Fruit fly (Drosophila melanogaster): ENCODE data around the gene CG11696.

Gene CG11696

DNA sequence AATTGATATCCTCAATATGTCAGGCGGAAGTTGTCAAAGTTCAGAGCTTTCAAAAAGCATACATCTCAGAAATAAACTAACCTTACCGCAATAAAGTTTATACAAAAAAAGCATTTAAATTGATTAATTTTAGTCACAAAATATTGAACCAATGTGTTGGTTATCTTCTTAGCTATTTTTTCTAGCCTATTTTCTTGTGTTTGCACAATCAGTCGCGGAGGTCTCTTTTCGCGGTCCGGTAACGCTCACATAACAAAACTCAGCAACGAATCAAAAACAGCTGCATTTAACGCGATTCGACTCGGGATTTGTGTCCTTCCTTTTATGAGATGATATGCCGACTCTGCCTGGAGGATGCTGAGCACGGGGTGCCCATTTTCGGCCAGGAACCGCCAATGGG, at the start of gene CG11696:
TSS of gene CG11696 (plus strand) at position 203 of the 400 bp plus-strand sequence.
- TF ChIP-seq sim (GFP tag; IDR thresholded peaks at IDR 0.05): no peak
- no peak for TF ChIP-seq CG14860 (GFP tag; IDR thresholded peaks at IDR 0.05; ENCODE audit: partially characterized antibody)
- no peak for TF ChIP-seq Mes4 (GFP tag; optimal IDR thresholded peaks at IDR 0.05)
- TF ChIP-seq nerfin-1 (tag; optimal IDR thresholded peaks at IDR 0.05): no peak
- TF ChIP-seq lola (GFP tag; optimal IDR thresholded peaks at IDR 0.05): no peak
- no peak for TF ChIP-seq dmrt11E (tag; optimal IDR thresholded peaks at IDR 0.05)
- no peak for TF ChIP-seq CG1529 (GFP tag; optimal IDR thresholded peaks at IDR 0.05)
- TF ChIP-seq CG3065 (GFP tag; optimal IDR thresholded peaks at IDR 0.05): no peak
- no peak for TF ChIP-seq ERR (GFP tag; optimal IDR thresholded peaks at IDR 0.05)
- TF ChIP-seq CG10959 (GFP tag; IDR thresholded peaks at IDR 0.05): no peak
- no peak for TF ChIP-seq H2.0 (GFP tag; IDR thresholded peaks at IDR 0.05)
- peak; percentile 73; the same call in 1 of the 2 replicates for TF ChIP-seq MBD-R2 (GFP tag; IDR thresholded peaks at IDR 0.05)
- TF ChIP-seq otp (GFP tag; IDR thresholded peaks at IDR 0.05): no peak
- no peak for TF ChIP-seq sr (GFP tag; IDR thresholded peaks at IDR 0.05)
- no peak for TF ChIP-seq CG12299 (tag; optimal IDR thresholded peaks at IDR 0.05)
- no peak for TF ChIP-seq CG3838 (GFP tag; optimal IDR thresholded peaks at IDR 0.05)
- peak; percentile 16 for TF ChIP-seq CG1603 (tag; optimal IDR thresholded peaks at IDR 0.05)
- no peak for TF ChIP-seq phol (tag; optimal IDR thresholded peaks at IDR 0.05)
- peak in 1 of 2 experiments; percentile 61 for TF ChIP-seq crp (GFP tag; optimal IDR thresholded peaks at IDR 0.05)
- no peak for TF ChIP-seq unc-4 (GFP tag; IDR thresholded peaks at IDR 0.05; ENCODE audit: partially characterized antibody)
- no peak for TF ChIP-seq Blimp-1 (GFP tag; optimal IDR thresholded peaks at IDR 0.05)
- TF ChIP-seq Dip2 (GFP tag; IDR thresholded peaks at IDR 0.05): no peak
- TF ChIP-seq MESR4 (GFP tag; optimal IDR thresholded peaks at IDR 0.05): peak; percentile 57
- no peak for TF ChIP-seq Kr (GFP tag; optimal IDR thresholded peaks at IDR 0.05)
- peak in 1 of 2 experiments; percentile 57 for TF ChIP-seq Pdp1 (GFP tag; optimal IDR thresholded peaks at IDR 0.05)
- TF ChIP-seq CG8290 (GFP tag; optimal IDR thresholded peaks at IDR 0.05): no peak
- TF ChIP-seq CG8290 (tag; optimal IDR thresholded peaks at IDR 0.05): peak in 1 of 2 experiments; percentile 25
- no peak for TF ChIP-seq nau (GFP tag; optimal IDR thresholded peaks at IDR 0.05)
- TF ChIP-seq CG30020 (tag; optimal IDR thresholded peaks at IDR 0.05): no peak
- peak; percentile 22 for TF ChIP-seq gfzf (GFP tag; optimal IDR thresholded peaks at IDR 0.05)
- peak; percentile 26; the same call in 1 of the 2 replicates for TF ChIP-seq CG3847 (GFP tag; IDR thresholded peaks at IDR 0.05)
- TF ChIP-seq klu (GFP tag; IDR thresholded peaks at IDR 0.05): no peak
- TF ChIP-seq Nf-YC (tag; optimal IDR thresholded peaks at IDR 0.05): peak; percentile 4
- no peak for TF ChIP-seq jigr1 (GFP tag; IDR thresholded peaks at IDR 0.05)
- no peak for TF ChIP-seq mld (GFP tag; IDR thresholded peaks at IDR 0.05; ENCODE audit: partially characterized antibody)
- TF ChIP-seq Lhr (GFP tag; optimal IDR thresholded peaks at IDR 0.05): no peak
- peak; percentile 60 for TF ChIP-seq slbo (GFP tag; IDR thresholded peaks at IDR 0.05)
- TF ChIP-seq Sry-δ (GFP tag; optimal IDR thresholded peaks at IDR 0.05): no peak
- no peak for TF ChIP-seq CG10979 (tag; optimal IDR thresholded peaks at IDR 0.05)
- TF ChIP-seq prd (optimal IDR thresholded peaks at IDR 0.05): no peak
- peak; percentile 9; the same call in 1 of the 3 replicates for TF ChIP-seq prd (GFP tag; IDR thresholded peaks at IDR 0.05)
- no peak for TF ChIP-seq CG11085 (GFP tag; IDR thresholded peaks at IDR 0.05)
- TF ChIP-seq CG7556 (GFP tag; optimal IDR thresholded peaks at IDR 0.05): no peak
- TF ChIP-seq row (GFP tag; IDR thresholded peaks at IDR 0.05): peak; percentile 57
- no peak for TF ChIP-seq CG11696 (GFP tag; IDR thresholded peaks at IDR 0.05)
- no peak for TF ChIP-seq C15 (GFP tag; IDR thresholded peaks at IDR 0.05)
- no peak for TF ChIP-seq Sin3A (optimal IDR thresholded peaks at IDR 0.05)
- TF ChIP-seq Elba2 (GFP tag; optimal IDR thresholded peaks at IDR 0.05): no peak
- TF ChIP-seq CG2120 (GFP tag; optimal IDR thresholded peaks at IDR 0.05): peak; percentile 10
- TF ChIP-seq ab (GFP tag; optimal IDR thresholded peaks at IDR 0.05): no peak
- no peak for TF ChIP-seq CG11093 (GFP tag; IDR thresholded peaks at IDR 0.05)
- TF ChIP-seq Lim3 (GFP tag; IDR thresholded peaks at IDR 0.05): no peak

All from whole organism, embryonic.